Worm (Caenorhabditis elegans) whole organism, early embryonic: Measurements from ENCODE around the gene max-2.

Experiments used
- B0310.2 ChIP-seq: sonication (generic microtip); optimal IDR thresholded peaks from 2 replicates; lab custom pipeline; 2016; ENCODE audit warnings: mild to moderate bottlenecking, missing genetic modification characterization, missing compliant biosample characterization
- aly-1 ChIP-seq: sonication (generic microtip); optimal IDR thresholded peaks from 2 replicates; lab custom pipeline; 2016; ENCODE audit warnings: missing genetic modification characterization, missing compliant biosample characterization
- ama-1 ChIP-seq: fragments of 150-350 bp; optimal IDR thresholded peaks from 2 replicates; lab custom pipeline; 2014
- ceh-13 ChIP-seq: fragments of 200-800 bp; sonication (Bioruptor generic); optimal IDR thresholded peaks from 2 replicates; lab custom pipeline; 2018; ENCODE audit warnings: mild to moderate bottlenecking, missing genetic modification characterization, missing compliant biosample characterization
- ceh-36 ChIP-seq: sonication (generic microtip); optimal IDR thresholded peaks from 2 replicates; lab custom pipeline; 2016; ENCODE audit warnings: missing genetic modification characterization, inconsistent platforms, missing compliant biosample characterization
- ets-7 ChIP-seq: sonication (generic microtip); optimal IDR thresholded peaks from 2 replicates; lab custom pipeline; 2016; ENCODE audit warnings: missing genotype, missing genetic modification characterization, missing compliant biosample characterization
- flt-1 ChIP-seq: fragments of 200-800 bp; sonication (Bioruptor generic); IDR thresholded peaks from 2 replicates; pipeline ENCODE4 v1.3.6; 2022; ENCODE audit warnings: missing genetic modification characterization, missing compliant biosample characterization
- hmbx-1 ChIP-seq: sonication (generic microtip); optimal IDR thresholded peaks from 2 replicates; lab custom pipeline; 2016; ENCODE audit warnings: mild to moderate bottlenecking, missing genetic modification characterization, missing compliant biosample characterization
- hmg-4 ChIP-seq: fragments of 200-800 bp; sonication (Bioruptor generic); optimal IDR thresholded peaks from 2 replicates; lab custom pipeline; 2018; ENCODE audit warnings: mild to moderate bottlenecking, missing genetic modification characterization, missing compliant biosample characterization
- pes-1 ChIP-seq: fragments of 200-800 bp; sonication (Bioruptor generic); IDR thresholded peaks from 2 replicates; pipeline ENCODE4 v1.3.6; 2022; ENCODE audit warnings: missing genetic modification reagents, missing genetic modification characterization, missing compliant biosample characterization
- tbx-37 ChIP-seq: fragments of 200-800 bp; sonication (Bioruptor generic); conservative IDR thresholded peaks from 2 replicates; pipeline ENCODE4 v1.3.6; 2022; ENCODE audit warnings: missing genetic modification reagents, missing genetic modification characterization, missing compliant biosample characterization
- tra-4 ChIP-seq: sonication (generic microtip); optimal IDR thresholded peaks from 2 replicates; lab custom pipeline; 2017; ENCODE audit warnings: missing genetic modification characterization, missing compliant biosample characterization

DNA sequence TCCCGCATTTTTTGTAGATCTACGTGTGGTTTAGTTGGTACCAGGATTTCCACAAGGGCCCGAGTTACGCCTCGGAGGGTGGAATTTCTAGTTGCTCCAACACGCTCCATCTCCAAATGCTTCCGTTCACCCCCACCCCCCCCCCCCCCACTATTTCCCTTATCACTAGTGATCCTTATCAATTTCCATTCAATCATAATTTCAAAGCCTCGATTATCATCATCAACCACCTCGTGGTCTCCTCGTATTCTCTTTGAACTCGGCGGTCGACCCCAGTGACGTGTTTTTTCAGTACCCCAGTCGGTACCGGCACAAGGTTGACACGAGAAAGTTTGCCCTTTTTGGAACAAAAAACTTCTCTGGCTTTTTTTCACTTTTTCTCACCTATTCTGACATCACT is 42.8 kb downstream of the max-2 start:
- TF ChIP-seq ama-1 (no peak), hmbx-1 (tag; lab: Kevin White, UChicago) (no peak), hmg-4 (no peak), aly-1 (tag; lab: Kevin White, UChicago) (no peak), pes-1 (GFP tag; lab: Robert Waterston, UW) (no peak), B0310.2 (tag; lab: Kevin White, UChicago) (no peak), ceh-13 (GFP tag; lab: Kevin White, UChicago) (no peak), tra-4 (tag; lab: Kevin White, UChicago) (no peak), flt-1 (GFP tag; lab: Robert Waterston, UW) (no peak), ceh-36 (tag; lab: Kevin White, UChicago) (no peak), ets-7 (no peak), tbx-37 (GFP tag; lab: Robert Waterston, UW) (no peak)
